Fruit fly (Drosophila melanogaster): Measurements from ENCODE around the gene Octbeta1R.

Octbeta1R gene

dm6 chr3R:22526353-22526907 lies 29.4 kb downstream of the Octbeta1R start (continued):
- TF ChIP-seq CG15696 (tag; optimal IDR thresholded peaks at IDR 0.05): no peak
- peak; percentile 14 for TF ChIP-seq lilli (GFP tag; optimal IDR thresholded peaks at IDR 0.05)
- no peak for TF ChIP-seq grn (GFP tag; optimal IDR thresholded peaks at IDR 0.05)
- TF ChIP-seq CG15514 (GFP tag; optimal IDR thresholded peaks at IDR 0.05): no peak
- no peak for TF ChIP-seq Dek (tag; optimal IDR thresholded peaks at IDR 0.05)
- TF ChIP-seq CG10462 (GFP tag; optimal IDR thresholded peaks at IDR 0.05): no peak
- peak; percentile 27 for TF ChIP-seq Vsx1 (GFP tag; optimal IDR thresholded peaks at IDR 0.05)
- TF ChIP-seq CG17912 (GFP tag; optimal IDR thresholded peaks at IDR 0.05): no peak
- no peak for TF ChIP-seq h (optimal IDR thresholded peaks at IDR 0.05)
- no peak for TF ChIP-seq CG42726 (GFP tag; IDR thresholded peaks at IDR 0.05; ENCODE audit: partially characterized antibody)
- peak; percentile 15 for TF ChIP-seq CG12659 (GFP tag; optimal IDR thresholded peaks at IDR 0.05)
- TF ChIP-seq wdn (GFP tag; IDR thresholded peaks at IDR 0.05): no peak
- no peak for TF ChIP-seq CG1602 (GFP tag; optimal IDR thresholded peaks at IDR 0.05)
- peak; percentile 20 for TF ChIP-seq CG7556 (GFP tag; optimal IDR thresholded peaks at IDR 0.05)
- TF ChIP-seq Sox102F (GFP tag; optimal IDR thresholded peaks at IDR 0.05): no peak
- TF ChIP-seq CG12104 (GFP tag; optimal IDR thresholded peaks at IDR 0.05): no peak
- no peak for TF ChIP-seq Fer3 (tag; optimal IDR thresholded peaks at IDR 0.05)
- no peak for TF ChIP-seq CG2199 (GFP tag; IDR thresholded peaks at IDR 0.05)
- peak; percentile 21 for TF ChIP-seq CG4328 (GFP tag; optimal IDR thresholded peaks at IDR 0.05)
- TF ChIP-seq Rfx (GFP tag; IDR thresholded peaks at IDR 0.05): peak; percentile 53
- TF ChIP-seq cato (GFP tag; optimal IDR thresholded peaks at IDR 0.05; ENCODE audit: borderline replicate concordance): no peak
- TF ChIP-seq onecut (GFP tag; IDR thresholded peaks at IDR 0.05): no peak
- TF ChIP-seq z (GFP tag; IDR thresholded peaks at IDR 0.05): 0 out of 3 replicates have a peak, but pooled peaks have one; percentile 20
- no peak for TF ChIP-seq Trl (optimal IDR thresholded peaks at IDR 0.05)
- no peak for TF ChIP-seq Trl (GFP tag; optimal IDR thresholded peaks at IDR 0.05)
- no peak for TF ChIP-seq CG7786 (GFP tag; optimal IDR thresholded peaks at IDR 0.05)
- TF ChIP-seq Hr78 (GFP tag; optimal IDR thresholded peaks at IDR 0.05): no peak
- no peak for TF ChIP-seq BtbVII (GFP tag; optimal IDR thresholded peaks at IDR 0.05)
- no peak for TF ChIP-seq CG5245 (GFP tag; optimal IDR thresholded peaks at IDR 0.05)
- no peak for TF ChIP-seq Elba2 (GFP tag; optimal IDR thresholded peaks at IDR 0.05)
- 0 out of 2 replicates have a peak, but pooled peaks have one; percentile 22 for TF ChIP-seq bbx (GFP tag; IDR thresholded peaks at IDR 0.05; ENCODE audit: partially characterized antibody)
- TF ChIP-seq Jarid2 (GFP tag; optimal IDR thresholded peaks at IDR 0.05): no peak
- no peak for TF ChIP-seq Taf1 (GFP tag; IDR thresholded peaks at IDR 0.05)
- no peak for TF ChIP-seq ash1 (GFP tag; optimal IDR thresholded peaks at IDR 0.05)
- TF ChIP-seq tin (GFP tag; optimal IDR thresholded peaks at IDR 0.05): peak; percentile 16
- peak; percentile 36 for TF ChIP-seq D19A (tag; optimal IDR thresholded peaks at IDR 0.05)
- TF ChIP-seq tio (GFP tag; optimal IDR thresholded peaks at IDR 0.05): peak; percentile 43
- no peak for TF ChIP-seq BEAF-32 (GFP tag; optimal IDR thresholded peaks at IDR 0.05)
- no peak for TF ChIP-seq CG6683 (GFP tag; optimal IDR thresholded peaks at IDR 0.05)
- no peak for TF ChIP-seq dati (GFP tag; IDR thresholded peaks at IDR 0.05)
- TF ChIP-seq Ada2b (GFP tag; IDR thresholded peaks at IDR 0.05): peak; percentile 13; the same call in 1 of the 2 replicates
- TF ChIP-seq Ets65A (GFP tag): peak; percentile 93
- no peak for TF ChIP-seq hbn (GFP tag; IDR thresholded peaks at IDR 0.05; ENCODE audit: partially characterized antibody)
- no peak for TF ChIP-seq kni (GFP tag; optimal IDR thresholded peaks at IDR 0.05)
- peak; percentile 45 for TF ChIP-seq Abd-B (GFP tag; optimal IDR thresholded peaks at IDR 0.05)
- no peak for TF ChIP-seq CG16813 (GFP tag; IDR thresholded peaks at IDR 0.05; ENCODE audit: partially characterized antibody)
- TF ChIP-seq CG10979 (tag; optimal IDR thresholded peaks at IDR 0.05): peak; percentile 31
- no peak for TF ChIP-seq CG7357 (GFP tag; IDR thresholded peaks at IDR 0.05)
- no peak for TF ChIP-seq Doc2 (GFP tag; IDR thresholded peaks at IDR 0.05)
- TF ChIP-seq CG14965 (GFP tag; optimal IDR thresholded peaks at IDR 0.05; ENCODE audit: borderline replicate concordance): no peak
